Fruit fly (Drosophila melanogaster): Measurements from ENCODE around the gene Prosbeta7.

Prosbeta7 gene

dm6 chr3R:5331764-5332405 is 26.3 kb downstream of the Prosbeta7 start:
- TF ChIP-seq Abd-B (GFP tag; optimal IDR thresholded peaks at IDR 0.05) = no peak
- TF ChIP-seq Hnf4 (GFP tag; optimal IDR thresholded peaks at IDR 0.05) = peak; percentile 37
- no peak for TF ChIP-seq usp (GFP tag; optimal IDR thresholded peaks at IDR 0.05)
- TF ChIP-seq rgr (GFP tag; optimal IDR thresholded peaks at IDR 0.05) = peak; percentile 66
- peak in 1 of 2 experiments; percentile 73 for TF ChIP-seq foxo (GFP tag; optimal IDR thresholded peaks at IDR 0.05)
- peak; percentile 58 for TF ChIP-seq br (GFP tag; optimal IDR thresholded peaks at IDR 0.05)
- peak; percentile 68 for TF ChIP-seq psq (GFP tag; optimal IDR thresholded peaks at IDR 0.05)
- TF ChIP-seq Dfd (GFP tag; optimal IDR thresholded peaks at IDR 0.05) = no peak
- peak; percentile 33 for TF ChIP-seq Sp1 (GFP tag; optimal IDR thresholded peaks at IDR 0.05)
- TF ChIP-seq GATAd (GFP tag; optimal IDR thresholded peaks at IDR 0.05) = no peak
- peak; percentile 75 for TF ChIP-seq ey (GFP tag; optimal IDR thresholded peaks at IDR 0.05)
- TF ChIP-seq fru (GFP tag; optimal IDR thresholded peaks at IDR 0.05) = peak; percentile 76
- TF ChIP-seq Rel (GFP tag; optimal IDR thresholded peaks at IDR 0.05) = peak; percentile 55
- TF ChIP-seq Rel (tag; optimal IDR thresholded peaks at IDR 0.05) = no peak
- TF ChIP-seq h (GFP tag; optimal IDR thresholded peaks at IDR 0.05) = peak; percentile 75
- peak; percentile 26 for TF ChIP-seq dmrt93B (GFP tag; optimal IDR thresholded peaks at IDR 0.05)
- peak; percentile 79 for TF ChIP-seq woc (GFP tag; optimal IDR thresholded peaks at IDR 0.05)
- TF ChIP-seq Dif (GFP tag; optimal IDR thresholded peaks at IDR 0.05; ENCODE audit: partially characterized antibody) = no peak
- peak; percentile 40 for TF ChIP-seq HLH106 (tag; optimal IDR thresholded peaks at IDR 0.05)
- TF ChIP-seq OdsH (GFP tag; optimal IDR thresholded peaks at IDR 0.05) = peak; percentile 66

- TF ChIP-seq h (GFP tag; optimal IDR thresholded peaks at IDR 0.05) (peak; percentile 5), CrebA (GFP tag; optimal IDR thresholded peaks at IDR 0.05; ENCODE audit: borderline replicate concordance) (no peak), sage (GFP tag; optimal IDR thresholded peaks at IDR 0.05) (no peak), CG32264 (GFP tag; optimal IDR thresholded peaks at IDR 0.05) (no peak), HLH106 (tag; optimal IDR thresholded peaks at IDR 0.05) (no peak), woc (GFP tag; optimal IDR thresholded peaks at IDR 0.05) (peak; percentile 26), Vsx2 (GFP tag; optimal IDR thresholded peaks at IDR 0.05; ENCODE audit: partially characterized antibody) (no peak), dsf (GFP tag; optimal IDR thresholded peaks at IDR 0.05; ENCODE audit: borderline replicate concordance) (no peak), OdsH (GFP tag; optimal IDR thresholded peaks at IDR 0.05) (no peak), Jra (GFP tag; optimal IDR thresholded peaks at IDR 0.05) (no peak), Hnf4 (GFP tag; optimal IDR thresholded peaks at IDR 0.05) (no peak), CG9705 (GFP tag; optimal IDR thresholded peaks at IDR 0.05) (no peak), dl (GFP tag; optimal IDR thresholded peaks at IDR 0.05; ENCODE audit: insufficient read depth in 1 of 2, partially characterized antibody in 2 of 2) (no peak), foxo (GFP tag; optimal IDR thresholded peaks at IDR 0.05) (peak in 1 of 2 experiments; percentile 41), fru (GFP tag; optimal IDR thresholded peaks at IDR 0.05) (peak; percentile 38), Hr83 (GFP tag; optimal IDR thresholded peaks at IDR 0.05; ENCODE audit: poor library complexity, severe bottlenecking) (no peak), Mio (GFP tag; optimal IDR thresholded peaks at IDR 0.05) (no peak), tai (GFP tag; optimal IDR thresholded peaks at IDR 0.05) (no peak), N (GFP tag; optimal IDR thresholded peaks at IDR 0.05) (no peak), dmrt93B (GFP tag; optimal IDR thresholded peaks at IDR 0.05) (no peak), psq (GFP tag; optimal IDR thresholded peaks at IDR 0.05) (peak; percentile 4), lola (GFP tag; optimal IDR thresholded peaks at IDR 0.05) (no peak), Myc (optimal IDR thresholded peaks at IDR 0.05) (no peak), Dfd (GFP tag; optimal IDR thresholded peaks at IDR 0.05) (no peak), brk (GFP tag; optimal IDR thresholded peaks at IDR 0.05) (no peak), br (GFP tag; optimal IDR thresholded peaks at IDR 0.05) (peak; percentile 17)
Observed at dm6 chr3R:5330338-5330737, 27.8 kb downstream of the Prosbeta7 start.

- TF ChIP-seq Myc (optimal IDR thresholded peaks at IDR 0.05) = no peak
- TF ChIP-seq h (GFP tag; optimal IDR thresholded peaks at IDR 0.05) = no peak
- TF ChIP-seq N (GFP tag; optimal IDR thresholded peaks at IDR 0.05) = no peak
- TF ChIP-seq rgr (GFP tag; optimal IDR thresholded peaks at IDR 0.05) = no peak
Observed at dm6 chr3R:5327911-5328310, 30.3 kb downstream of the Prosbeta7 start.

All from whole organism, wandering third instar larva.